Fruit fly (Drosophila melanogaster): ENCODE measurements around the gene CG33710.

Gene CG33710

DNA sequence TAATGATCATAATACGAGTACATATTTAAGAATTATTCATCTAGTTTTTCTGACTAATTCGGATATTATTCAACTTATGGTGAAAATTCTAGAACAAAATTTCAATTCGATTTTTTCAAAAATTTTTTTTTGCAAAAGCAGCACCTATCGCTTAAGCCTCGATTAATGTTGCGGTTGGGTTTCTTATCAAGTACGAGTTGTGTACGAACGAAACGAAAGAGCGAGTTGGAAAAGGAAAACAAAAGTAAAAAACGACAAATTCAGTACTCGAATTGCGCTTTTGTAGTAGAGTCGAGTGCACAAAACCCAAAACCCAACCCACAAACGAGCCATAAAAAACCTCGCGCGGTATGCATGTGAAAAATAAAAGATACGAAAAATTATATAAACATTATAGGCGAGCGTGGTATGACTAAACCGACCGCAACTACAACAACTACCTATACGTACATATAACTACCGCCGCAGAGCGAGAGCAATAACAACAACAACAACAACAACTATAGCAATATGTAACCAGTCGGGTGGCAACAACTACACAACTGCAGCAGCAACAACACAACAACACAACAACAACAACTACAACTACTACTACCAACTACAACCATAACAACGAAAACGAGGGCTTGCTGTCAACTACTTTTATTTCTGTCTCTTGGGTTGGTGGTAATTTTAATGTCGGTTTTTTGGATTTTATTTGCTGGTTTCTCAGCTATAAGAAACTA, 48.0 kb downstream of the CG33710 start:
- no peak for TF ChIP-seq tin (GFP tag; optimal IDR thresholded peaks at IDR 0.05)
- no peak for TF ChIP-seq CG33213 (GFP tag; optimal IDR thresholded peaks at IDR 0.05)
- no peak for TF ChIP-seq Dll (GFP tag; IDR thresholded peaks at IDR 0.05; ENCODE audit: partially characterized antibody)
- no peak for TF ChIP-seq dan (GFP tag; IDR thresholded peaks at IDR 0.05)
- TF ChIP-seq BtbVII (GFP tag; optimal IDR thresholded peaks at IDR 0.05), result no peak
- TF ChIP-seq rib (GFP tag; IDR thresholded peaks at IDR 0.05), result no peak
- TF ChIP-seq grau (tag; optimal IDR thresholded peaks at IDR 0.05), result no peak
- no peak for TF ChIP-seq D (optimal IDR thresholded peaks at IDR 0.05)
- TF ChIP-seq D (GFP tag; optimal IDR thresholded peaks at IDR 0.05), result no peak
- TF ChIP-seq lbe (GFP tag; optimal IDR thresholded peaks at IDR 0.05), result no peak
- TF ChIP-seq fd64A (GFP tag; optimal IDR thresholded peaks at IDR 0.05), result no peak
- no peak for TF ChIP-seq Usf (GFP tag; optimal IDR thresholded peaks at IDR 0.05)
- no peak for TF ChIP-seq CG17802 (tag; optimal IDR thresholded peaks at IDR 0.05)
- TF ChIP-seq ase (GFP tag; IDR thresholded peaks at IDR 0.05), result no peak
- no peak for TF ChIP-seq CG3847 (GFP tag; IDR thresholded peaks at IDR 0.05)
- TF ChIP-seq knrl (GFP tag; IDR thresholded peaks at IDR 0.05; ENCODE audit: partially characterized antibody), result no peak
- TF ChIP-seq Sry-β (GFP tag; optimal IDR thresholded peaks at IDR 0.05), result no peak
- peak; percentile 12 for TF ChIP-seq sd (tag; optimal IDR thresholded peaks at IDR 0.05)
- TF ChIP-seq CG4282 (GFP tag; optimal IDR thresholded peaks at IDR 0.05), result no peak
- peak; percentile 34 for TF ChIP-seq cg (GFP tag; optimal IDR thresholded peaks at IDR 0.05)
- no peak for TF ChIP-seq Tbp (GFP tag; optimal IDR thresholded peaks at IDR 0.05)
- peak; percentile 97 for TF ChIP-seq CG4360 (GFP tag; IDR thresholded peaks at IDR 0.05)
- no peak for TF ChIP-seq Sry-δ (GFP tag; optimal IDR thresholded peaks at IDR 0.05)
- no peak for TF ChIP-seq CG30020 (tag; optimal IDR thresholded peaks at IDR 0.05)
- TF ChIP-seq Pdp1 (GFP tag; optimal IDR thresholded peaks at IDR 0.05), result peak in 1 of 2 experiments; percentile 79
- TF ChIP-seq Med (GFP tag), result peak; percentile 47
- peak; percentile 1 for TF ChIP-seq lab (GFP tag; optimal IDR thresholded peaks at IDR 0.05)
- no peak for TF ChIP-seq en (GFP tag; optimal IDR thresholded peaks at IDR 0.05)
- TF ChIP-seq Eip74EF (GFP tag; optimal IDR thresholded peaks at IDR 0.05), result no peak
- TF ChIP-seq CG10147 (GFP tag; optimal IDR thresholded peaks at IDR 0.05), result no peak
- no peak for TF ChIP-seq Camta (GFP tag; optimal IDR thresholded peaks at IDR 0.05)
- TF ChIP-seq Max (GFP tag; optimal IDR thresholded peaks at IDR 0.05), result no peak
- TF ChIP-seq tgo (GFP tag; IDR thresholded peaks at IDR 0.05), result no peak
- peak; percentile 16 for TF ChIP-seq kni (GFP tag; optimal IDR thresholded peaks at IDR 0.05)
- TF ChIP-seq vfl (GFP tag; optimal IDR thresholded peaks at IDR 0.05), result no peak
- no peak for TF ChIP-seq Awh (GFP tag; IDR thresholded peaks at IDR 0.05)
- TF ChIP-seq kah (GFP tag; optimal IDR thresholded peaks at IDR 0.05), result no peak
- TF ChIP-seq corto (GFP tag; optimal IDR thresholded peaks at IDR 0.05), result no peak
- TF ChIP-seq CG1529 (GFP tag; optimal IDR thresholded peaks at IDR 0.05), result no peak
- TF ChIP-seq inv (GFP tag; IDR thresholded peaks at IDR 0.05; ENCODE audit: partially characterized antibody), result no peak
- TF ChIP-seq CG31224 (GFP tag; IDR thresholded peaks at IDR 0.05), result no peak
- no peak for TF ChIP-seq pzg (GFP tag; optimal IDR thresholded peaks at IDR 0.05)
- TF ChIP-seq CG13624 (GFP tag; optimal IDR thresholded peaks at IDR 0.05), result no peak
- TF ChIP-seq HLH4C (GFP tag; IDR thresholded peaks at IDR 0.05; ENCODE audit: partially characterized antibody), result no peak
- no peak for TF ChIP-seq Oli (tag; optimal IDR thresholded peaks at IDR 0.05)
- TF ChIP-seq CG15514 (GFP tag; optimal IDR thresholded peaks at IDR 0.05), result no peak
- TF ChIP-seq Nf-YC (tag; optimal IDR thresholded peaks at IDR 0.05), result no peak
- no peak for TF ChIP-seq chn (GFP tag; optimal IDR thresholded peaks at IDR 0.05)
- TF ChIP-seq Adf1 (GFP tag; IDR thresholded peaks at IDR 0.05), result no peak
- no peak for TF ChIP-seq maf-S (GFP tag; optimal IDR thresholded peaks at IDR 0.05)

Data from whole organism, embryonic.